Worm (Caenorhabditis elegans) whole organism, young adult: ENCODE results near the gene F46E10.2.

Source experiments
- C06A6.2 ChIP-seq: fragments of 200-800 bp; sonication (Bioruptor generic); conservative IDR thresholded peaks from 2 replicates; pipeline ENCODE4 v1.3.6; 2022; ENCODE audit warnings: missing genetic modification characterization, missing compliant biosample characterization
- C17E4.6 ChIP-seq: fragments of 200-800 bp; sonication (Bioruptor generic); IDR thresholded peaks from 2 replicates; pipeline ENCODE4 v1.3.6; 2022; ENCODE audit warnings: missing genetic modification reagents, missing genetic modification characterization, missing compliant biosample characterization
- F10E7.11 ChIP-seq: sonication (generic microtip); optimal IDR thresholded peaks from 2 replicates; lab custom pipeline; 2017; ENCODE audit warnings: mild to moderate bottlenecking, missing genetic modification characterization, moderate library complexity, missing compliant biosample characterization
- F23B12.7 ChIP-seq: sonication (generic microtip); optimal IDR thresholded peaks from 2 replicates; lab custom pipeline; 2017; ENCODE audit warnings: missing genetic modification characterization, mild to moderate bottlenecking, missing compliant biosample characterization, antibody characterized with exemption, moderate library complexity; ENCODE audit not compliant: insufficient read depth
- F57A8.1 ChIP-seq: fragments of 200-800 bp; sonication (Bioruptor generic); optimal IDR thresholded peaks from 2 replicates; lab custom pipeline; 2018; ENCODE audit warnings: mild to moderate bottlenecking, missing genetic modification characterization, moderate library complexity, missing compliant biosample characterization
- K12H6.12 ChIP-seq: fragments of 200-800 bp; sonication (Bioruptor generic); optimal IDR thresholded peaks from 2 replicates; lab custom pipeline; 2018; ENCODE audit warnings: mild to moderate bottlenecking, missing genetic modification characterization, missing compliant biosample characterization
- Y53G8AR.9 ChIP-seq: fragments of 200-800 bp; sonication (Bioruptor generic); conservative IDR thresholded peaks from 2 replicates; pipeline ENCODE4 v1.3.6; 2022; ENCODE audit warnings: missing genetic modification reagents, missing genetic modification characterization, missing compliant biosample characterization
- Y79H2A.3 ChIP-seq: fragments of 200-800 bp; sonication (Bioruptor generic); conservative IDR thresholded peaks from 2 replicates; pipeline ENCODE4 v1.3.6; 2022; ENCODE audit warnings: missing genetic modification reagents, missing genetic modification characterization, missing compliant biosample characterization
- akir-1 ChIP-seq: fragments of 200-800 bp; sonication (Bioruptor generic); optimal IDR thresholded peaks from 2 replicates; lab custom pipeline; 2018; ENCODE audit warnings: mild to moderate bottlenecking, missing genetic modification characterization, moderate library complexity, missing compliant biosample characterization
- aptf-3 ChIP-seq: fragments of 200-800 bp; sonication (Bioruptor generic); IDR thresholded peaks from 2 replicates; pipeline ENCODE4 v1.3.6; 2022; ENCODE audit warnings: missing genetic modification characterization, missing compliant biosample characterization
- attf-5 ChIP-seq: fragments of 200-800 bp; sonication (Bioruptor generic); optimal IDR thresholded peaks from 2 replicates; lab custom pipeline; 2018; ENCODE audit warnings: mild to moderate bottlenecking, missing genetic modification characterization, missing compliant biosample characterization
- ceh-27 ChIP-seq: fragments of 200-800 bp; sonication (Bioruptor generic); optimal IDR thresholded peaks from 2 replicates; lab custom pipeline; 2018; ENCODE audit warnings: mild to moderate bottlenecking, missing genetic modification characterization, moderate library complexity, missing compliant biosample characterization
- ceh-58 ChIP-seq: fragments of 200-800 bp; sonication (Bioruptor generic); IDR thresholded peaks from 2 replicates; pipeline ENCODE4 v1.3.6; 2022; ENCODE audit warnings: missing genetic modification characterization, missing compliant biosample characterization
- ceh-79 ChIP-seq: sonication (generic microtip); optimal IDR thresholded peaks from 2 replicates; lab custom pipeline; 2017; ENCODE audit warnings: mild to moderate bottlenecking, missing genetic modification characterization, missing compliant biosample characterization
- dox-1 ChIP-seq: fragments of 200-800 bp; sonication (Bioruptor generic); IDR thresholded peaks from 2 replicates; pipeline ENCODE4 v1.3.6; 2022; ENCODE audit warnings: missing genetic modification reagents, missing genetic modification characterization, missing compliant biosample characterization
- egl-18 ChIP-seq: fragments of 200-800 bp; sonication (Bioruptor generic); IDR thresholded peaks from 2 replicates; pipeline ENCODE4 v1.3.6; 2022; ENCODE audit warnings: missing genetic modification reagents, missing genetic modification characterization, missing compliant biosample characterization
- egrh-3 ChIP-seq: fragments of 200-800 bp; sonication (Bioruptor generic); IDR thresholded peaks from 2 replicates; pipeline ENCODE4 v1.3.6; 2022; ENCODE audit warnings: missing genetic modification reagents, missing genetic modification characterization, missing compliant biosample characterization
- ekl-4 ChIP-seq: fragments of 200-800 bp; sonication (Bioruptor generic); IDR thresholded peaks from 2 replicates; pipeline ENCODE4 v1.3.6; 2022; ENCODE audit warnings: missing genetic modification reagents, missing genetic modification characterization, missing compliant biosample characterization
- ets-4 ChIP-seq: fragments of 200-800 bp; sonication (Bioruptor generic); optimal IDR thresholded peaks from 2 replicates; lab custom pipeline; 2018; ENCODE audit warnings: mild to moderate bottlenecking, missing genetic modification characterization, missing compliant biosample characterization
- him-1 ChIP-seq: sonication (generic microtip); optimal IDR thresholded peaks from 2 replicates; lab custom pipeline; 2016; ENCODE audit warnings: missing genotype, missing genetic modification reagents, missing genetic modification characterization, missing compliant biosample characterization
- hlh-26 ChIP-seq: fragments of 200-800 bp; sonication (Bioruptor generic); conservative IDR thresholded peaks from 2 replicates; pipeline ENCODE4 v1.3.6; 2022; ENCODE audit warnings: missing genetic modification reagents, missing genetic modification characterization, missing compliant biosample characterization
- hmg-1.2 ChIP-seq: fragments of 200-800 bp; sonication (Bioruptor generic); IDR thresholded peaks from 2 replicates; pipeline ENCODE4 v1.3.6; 2022; ENCODE audit warnings: missing genetic modification reagents, missing genetic modification characterization, missing compliant biosample characterization
- let-526 ChIP-seq: fragments of 200-800 bp; sonication (Bioruptor generic); IDR thresholded peaks from 2 replicates; pipeline ENCODE4 v1.3.6; 2022; ENCODE audit warnings: missing genetic modification reagents, missing genetic modification characterization, missing compliant biosample characterization
- lin-40 ChIP-seq: sonication (generic microtip); optimal IDR thresholded peaks from 2 replicates; lab custom pipeline; 2016; ENCODE audit warnings: missing genetic modification characterization, mild to moderate bottlenecking, missing compliant biosample characterization, missing genotype, missing genetic modification reagents
- lsy-27 ChIP-seq: sonication (generic microtip); optimal IDR thresholded peaks from 2 replicates; lab custom pipeline; 2017; ENCODE audit warnings: missing genetic modification characterization, mild to moderate bottlenecking, missing compliant biosample characterization, antibody characterized with exemption, missing genotype, borderline replicate concordance; ENCODE audit not compliant: insufficient read depth
- madf-3 ChIP-seq: fragments of 200-800 bp; sonication (Bioruptor generic); IDR thresholded peaks from 2 replicates; pipeline ENCODE4 v1.3.6; 2022; ENCODE audit warnings: missing genetic modification reagents, missing genetic modification characterization, missing compliant biosample characterization
- madf-6 ChIP-seq: fragments of 200-800 bp; sonication (Bioruptor generic); IDR thresholded peaks from 2 replicates; pipeline ENCODE4 v1.3.6; 2022; ENCODE audit warnings: missing genetic modification reagents, missing genetic modification characterization, missing compliant biosample characterization
- mcd-1 ChIP-seq: fragments of 200-800 bp; sonication (Bioruptor generic); IDR thresholded peaks from 2 replicates; pipeline ENCODE4 v1.3.6; 2022; ENCODE audit warnings: missing genetic modification reagents, missing genetic modification characterization, missing compliant biosample characterization
- nfya-2 ChIP-seq: fragments of 200-800 bp; sonication (Bioruptor generic); IDR thresholded peaks from 2 replicates; pipeline ENCODE4 v1.3.6; 2022; ENCODE audit warnings: missing genetic modification reagents, missing genetic modification characterization, missing compliant biosample characterization
- nhr-179 ChIP-seq: sonication (generic microtip); optimal IDR thresholded peaks from 2 replicates; lab custom pipeline; 2016; ENCODE audit warnings: mild to moderate bottlenecking, missing genetic modification characterization, missing compliant biosample characterization
- nhr-90 ChIP-seq: sonication (generic microtip); optimal IDR thresholded peaks from 2 replicates; lab custom pipeline; 2016; ENCODE audit warnings: missing genotype, mild to moderate bottlenecking, missing genetic modification characterization, missing compliant biosample characterization
- pbrm-1 ChIP-seq: fragments of 200-800 bp; sonication (Bioruptor generic); IDR thresholded peaks from 2 replicates; pipeline ENCODE4 v1.3.6; 2022; ENCODE audit warnings: missing genetic modification reagents, missing genetic modification characterization, missing compliant biosample characterization
- pha-4 ChIP-seq: fragments of 150-350 bp; sonication (generic microtip); optimal IDR thresholded peaks from 2 replicates; lab custom pipeline; 2014; ENCODE audit warnings: missing biosample characterization, missing genetic modification reagents, missing genetic modification characterization
- rcor-1 ChIP-seq: fragments of 200-800 bp; sonication (Bioruptor generic); IDR thresholded peaks from 2 replicates; pipeline ENCODE4 v1.3.6; 2022; ENCODE audit warnings: missing genetic modification reagents, missing genetic modification characterization, missing compliant biosample characterization
- rec-8 ChIP-seq, 2 experiments: sonication (generic microtip); optimal IDR thresholded peaks; 2 replicates each; lab custom pipeline; 2016; ENCODE audit warnings: mild to moderate bottlenecking in 2 of 2, missing genetic modification characterization in 2 of 2, missing genetic modification reagents in 2 of 2, missing genotype in 2 of 2, missing biosample characterization in 1 of 2, missing compliant biosample characterization in 1 of 2, moderate library complexity in 1 of 2
- sdz-38 ChIP-seq: sonication (generic microtip); optimal IDR thresholded peaks from 2 replicates; lab custom pipeline; 2016; ENCODE audit warnings: missing genotype, missing genetic modification characterization, missing compliant biosample characterization
- sea-2 ChIP-seq: fragments of 200-800 bp; sonication (Bioruptor generic); IDR thresholded peaks from 2 replicates; pipeline ENCODE4 v1.3.6; 2022; ENCODE audit warnings: missing genetic modification characterization, missing compliant biosample characterization
- snpc-1.1 ChIP-seq: sonication (generic microtip); optimal IDR thresholded peaks from 2 replicates; lab custom pipeline; 2017; ENCODE audit warnings: missing genetic modification characterization, mild to moderate bottlenecking, missing compliant biosample characterization, antibody characterized with exemption, moderate library complexity, missing genotype, missing genetic modification reagents; ENCODE audit not compliant: insufficient read depth
- snpc-3.4 ChIP-seq: sonication (generic microtip); optimal IDR thresholded peaks from 2 replicates; lab custom pipeline; 2017; ENCODE audit warnings: missing genetic modification characterization, mild to moderate bottlenecking, missing compliant biosample characterization, antibody characterized with exemption, moderate library complexity, missing genotype, missing genetic modification reagents
- snpc-4 ChIP-seq, 5 experiments: fragments of 150-350 bp in 1 of 5; sonication (generic microtip) in 4 of 5; optimal IDR thresholded peaks; 2 replicates each; lab custom pipeline; 2014 to 2018; ENCODE audit warnings: missing genetic modification characterization in 5 of 5, missing biosample characterization in 3 of 5, antibody characterized with exemption in 2 of 5, mild to moderate bottlenecking in 2 of 5, missing compliant biosample characterization in 2 of 5, missing genotype in 2 of 5, moderate library complexity in 2 of 5, missing genetic modification reagents in 1 of 5
- somi-1 ChIP-seq: fragments of 200-800 bp; sonication (Bioruptor generic); optimal IDR thresholded peaks from 2 replicates; lab custom pipeline; 2018; ENCODE audit warnings: mild to moderate bottlenecking, missing genetic modification characterization, missing compliant biosample characterization
- tbx-9 ChIP-seq: sonication (generic microtip); optimal IDR thresholded peaks from 2 replicates; lab custom pipeline; 2016; ENCODE audit warnings: borderline replicate concordance, missing genetic modification characterization, inconsistent platforms, missing compliant biosample characterization
- unc-130 ChIP-seq: sonication (generic microtip); optimal IDR thresholded peaks from 2 replicates; lab custom pipeline; 2016; ENCODE audit warnings: missing genetic modification reagents, missing genetic modification characterization, missing compliant biosample characterization
- ztf-26 ChIP-seq: sonication (generic microtip); optimal IDR thresholded peaks from 2 replicates; lab custom pipeline; 2017; ENCODE audit warnings: missing genetic modification characterization, missing compliant biosample characterization

F46E10.2 gene

DNA sequence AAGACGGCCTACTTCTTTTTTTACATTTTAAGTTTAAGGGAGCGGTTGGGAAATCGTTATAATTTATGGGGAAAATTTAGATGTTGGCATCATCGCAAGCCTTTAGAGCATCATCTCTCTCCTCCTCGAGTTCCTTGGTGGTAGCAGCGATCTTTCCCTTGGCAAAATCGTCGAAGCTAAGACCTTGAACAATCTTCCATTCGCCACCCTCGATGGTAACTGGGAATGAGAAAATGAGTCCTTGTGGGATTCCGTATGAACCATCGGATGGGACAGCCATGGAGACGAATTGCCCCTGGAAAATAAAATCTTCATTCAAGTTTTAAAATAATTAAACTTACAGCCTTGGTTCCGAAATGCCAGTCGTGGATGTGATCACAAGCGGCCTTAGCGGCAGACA, 4.9 kb upstream of the F46E10.2 start (continued):
- TF ChIP-seq lsy-27 (tag; lab: Kevin White, UChicago), result no peak
- no peak for TF ChIP-seq F10E7.11
- TF ChIP-seq nfya-2, result 0 out of 2 replicates have a peak, but pooled peaks have one; percentile 34

- no peak for TF ChIP-seq F57A8.1 (GFP tag; lab: Kevin White, UChicago)
- peak; percentile 77 for TF ChIP-seq pha-4
- TF ChIP-seq rcor-1 (GFP tag; lab: Robert Waterston, UW), result no peak
- no peak for TF ChIP-seq rec-8 (tag; optimal IDR thresholded peaks at IDR 0.05; lab: Kevin White, UChicago)
- TF ChIP-seq hmg-1.2 (GFP tag; lab: Robert Waterston, UW), result no peak
- TF ChIP-seq tbx-9 (tag; lab: Kevin White, UChicago), result no peak
- no peak for TF ChIP-seq C06A6.2 (GFP tag; lab: Robert Waterston, UW)
- no peak for TF ChIP-seq madf-3 (GFP tag; lab: Robert Waterston, UW)
- no peak for TF ChIP-seq unc-130
- TF ChIP-seq madf-6 (GFP tag; lab: Robert Waterston, UW), result no peak
- TF ChIP-seq lin-40 (tag; lab: Kevin White, UChicago), result no peak
- no peak for TF ChIP-seq ztf-26
- TF ChIP-seq ceh-79 (tag; lab: Kevin White, UChicago), result no peak
- no peak for TF ChIP-seq hlh-26 (GFP tag; lab: Robert Waterston, UW)
- no peak for TF ChIP-seq snpc-4 (GFP tag; optimal IDR thresholded peaks at IDR 0.05; lab: Kevin White, UChicago)
- no peak for TF ChIP-seq snpc-4 (tag; optimal IDR thresholded peaks at IDR 0.05; lab: Kevin White, UChicago)
- TF ChIP-seq akir-1 (GFP tag; lab: Kevin White, UChicago), result no peak
- TF ChIP-seq dox-1 (GFP tag; lab: Robert Waterston, UW), result 0 out of 2 replicates have a peak, but pooled peaks have one; percentile 10
- TF ChIP-seq somi-1 (GFP tag; lab: Kevin White, UChicago), result no peak
- TF ChIP-seq K12H6.12 (tag; lab: Kevin White, UChicago), result peak; percentile 4
- TF ChIP-seq sdz-38, result no peak
- no peak for TF ChIP-seq snpc-3.4 (tag; lab: Kevin White, UChicago)
- no peak for TF ChIP-seq egrh-3 (GFP tag; lab: Robert Waterston, UW)
- no peak for TF ChIP-seq him-1 (tag; lab: Kevin White, UChicago)
- no peak for TF ChIP-seq Y79H2A.3
- no peak for TF ChIP-seq ceh-58 (GFP tag; lab: Robert Waterston, UW)
- TF ChIP-seq nhr-90, result no peak
- TF ChIP-seq F23B12.7 (tag; lab: Kevin White, UChicago), result no peak
- TF ChIP-seq ekl-4 (GFP tag; lab: Robert Waterston, UW), result no peak
- no peak for TF ChIP-seq ets-4 (GFP tag; lab: Kevin White, UChicago)
- TF ChIP-seq C17E4.6, result no peak
- peak; percentile 44; the same call in 1 of the 2 replicates for TF ChIP-seq mcd-1 (GFP tag; lab: Robert Waterston, UW)
- TF ChIP-seq attf-5 (GFP tag; lab: Kevin White, UChicago), result peak; percentile 8
- TF ChIP-seq aptf-3 (GFP tag; lab: Robert Waterston, UW), result no peak
- TF ChIP-seq Y53G8AR.9 (GFP tag; lab: Robert Waterston, UW), result no peak
- TF ChIP-seq nhr-179, result no peak
- peak; percentile 26 for TF ChIP-seq ceh-27
- no peak for TF ChIP-seq egl-18
- TF ChIP-seq sea-2 (GFP tag; lab: Robert Waterston, UW), result no peak
- 0 out of 2 replicates have a peak, but pooled peaks have one; percentile 2 for TF ChIP-seq pbrm-1 (GFP tag; lab: Robert Waterston, UW)
- TF ChIP-seq snpc-1.1 (tag; lab: Kevin White, UChicago), result no peak
- TF ChIP-seq let-526 (GFP tag; lab: Robert Waterston, UW), result peak; percentile 49; the same call in 1 of the 2 replicates
Measured at ce11 chrV:6516491-6517304, 3.5 kb upstream of the F46E10.2 start, which contains the start of gene mdh-1. mdh-1 (minus strand) TSS chrV:6516526.
